Worm (Caenorhabditis elegans): ENCODE results near the gene C03B1.2.

- TF ChIP-seq nhr-12 (tag; optimal IDR thresholded peaks at IDR 0.05) = no peak
- TF ChIP-seq blmp-1 (tag; optimal IDR thresholded peaks at IDR 0.05) = no peak
- no peak for TF ChIP-seq nhr-237 (tag; optimal IDR thresholded peaks at IDR 0.05)
- no peak for TF ChIP-seq unc-62 (GFP tag; optimal IDR thresholded peaks at IDR 0.05)
- no peak for TF ChIP-seq mep-1 (tag; optimal IDR thresholded peaks at IDR 0.05)
- no peak for TF ChIP-seq elt-1 (tag; optimal IDR thresholded peaks at IDR 0.05; ENCODE audit: borderline replicate concordance, insufficient read depth)
- no peak for TF ChIP-seq nhr-28 (tag; optimal IDR thresholded peaks at IDR 0.05)
- no peak for TF ChIP-seq nhr-76 (tag; optimal IDR thresholded peaks at IDR 0.05)
- no peak for TF ChIP-seq cnd-1 (tag; optimal IDR thresholded peaks at IDR 0.05)
- no peak for TF ChIP-seq snpc-4 (tag; optimal IDR thresholded peaks at IDR 0.05)
- TF ChIP-seq pha-4 (tag; optimal IDR thresholded peaks at IDR 0.05) = no peak
- TF ChIP-seq lin-32 (GFP tag; optimal IDR thresholded peaks at IDR 0.05) = no peak
- no peak for TF ChIP-seq sptf-1 (tag; optimal IDR thresholded peaks at IDR 0.05)
- no peak for TF ChIP-seq drap-1 (GFP tag; optimal IDR thresholded peaks at IDR 0.05)
Observed at ce11 chrX:6323129-6323528, 46.7 kb upstream of the C03B1.2 start, which contains the start of gene col-167.
